Worm (Caenorhabditis elegans): ENCODE data around the gene plpr-1.

Gene plpr-1

DNA sequence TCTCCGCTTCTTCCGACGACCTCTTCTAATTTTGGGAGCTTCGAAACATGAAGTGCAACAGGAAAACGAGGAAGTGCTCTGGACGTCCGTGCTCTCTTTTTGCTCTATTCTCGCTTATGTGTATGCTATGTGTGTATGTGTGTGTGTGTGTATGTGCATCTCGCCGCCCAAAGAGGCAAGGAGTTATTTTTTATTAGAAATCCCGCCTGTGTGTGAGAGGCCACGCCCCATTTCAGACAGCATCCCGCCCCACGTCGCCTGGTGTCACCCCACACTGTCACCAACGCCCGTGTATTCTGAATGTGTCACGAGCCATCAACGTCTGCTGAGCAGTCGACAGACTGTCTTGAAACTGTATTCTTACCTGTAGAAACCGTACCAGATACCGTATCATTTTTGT, 33.4 kb downstream of the plpr-1 start, which contains the start of gene T05B9.2:
Gene T05B9.2, plus strand, starts transcription at position 301 of the 400 bp plus-strand sequence.
- TF ChIP-seq nhr-11 (tag; optimal IDR thresholded peaks at IDR 0.05) = no peak
- no peak for TF ChIP-seq fkh-10 (GFP tag; optimal IDR thresholded peaks at IDR 0.05)
- no peak for TF ChIP-seq unc-62 (GFP tag; optimal IDR thresholded peaks at IDR 0.05)
- TF ChIP-seq hmg-11 (tag; optimal IDR thresholded peaks at IDR 0.05) = no peak
- TF ChIP-seq nfya-1 (tag; optimal IDR thresholded peaks at IDR 0.05; ENCODE audit: insufficient read depth) = no peak
- TF ChIP-seq ama-1 (optimal IDR thresholded peaks at IDR 0.05) = no peak
- TF ChIP-seq ceh-82 (tag; optimal IDR thresholded peaks at IDR 0.05) = no peak
- TF ChIP-seq tbx-2 (tag; optimal IDR thresholded peaks at IDR 0.05) = no peak
- no peak for TF ChIP-seq pha-4 (tag; optimal IDR thresholded peaks at IDR 0.05)
- TF ChIP-seq nhr-77 (tag; optimal IDR thresholded peaks at IDR 0.05) = no peak
- no peak for TF ChIP-seq mdl-1 (tag; optimal IDR thresholded peaks at IDR 0.05)
- TF ChIP-seq elt-1 (tag; optimal IDR thresholded peaks at IDR 0.05) = no peak
- no peak for TF ChIP-seq lsy-12 (tag; optimal IDR thresholded peaks at IDR 0.05)
- no peak for TF ChIP-seq elt-3 (tag; optimal IDR thresholded peaks at IDR 0.05)
- no peak for TF ChIP-seq R02D3.7 (tag; optimal IDR thresholded peaks at IDR 0.05)
- no peak for TF ChIP-seq zag-1 (tag; optimal IDR thresholded peaks at IDR 0.05)
- TF ChIP-seq pqm-1 (tag; optimal IDR thresholded peaks at IDR 0.05) = no peak
- TF ChIP-seq ceh-9 (tag; optimal IDR thresholded peaks at IDR 0.05) = no peak
- TF ChIP-seq nhr-12 (tag; optimal IDR thresholded peaks at IDR 0.05) = no peak
- no peak for TF ChIP-seq nhr-76 (tag; optimal IDR thresholded peaks at IDR 0.05)

DNA sequence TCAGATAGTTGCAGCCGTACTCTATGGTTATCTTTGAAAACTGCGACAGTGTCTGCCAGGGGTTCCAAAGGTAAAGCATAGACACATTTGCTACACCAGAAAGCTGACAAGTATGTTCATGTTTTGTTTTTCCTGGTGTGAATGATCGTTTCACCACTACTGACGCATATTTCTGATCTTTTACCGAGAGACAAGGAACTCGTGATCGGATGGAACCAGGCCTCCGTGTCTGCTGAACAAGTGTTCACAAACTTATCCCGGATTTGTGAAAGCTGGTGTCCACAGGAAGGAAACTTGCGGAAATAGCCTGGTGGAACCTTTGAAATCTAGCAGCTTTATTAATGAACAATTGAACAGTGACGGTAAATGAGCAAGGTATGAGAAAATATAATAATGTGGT, 37.7 kb downstream of the plpr-1 start:
- no peak for TF ChIP-seq snpc-4 (tag; optimal IDR thresholded peaks at IDR 0.05)
- TF ChIP-seq elt-2 (tag; optimal IDR thresholded peaks at IDR 0.05) = no peak
- TF ChIP-seq ztf-11 (tag; optimal IDR thresholded peaks at IDR 0.05) = no peak
- TF ChIP-seq tbx-2 (tag; optimal IDR thresholded peaks at IDR 0.05) = no peak
- no peak for TF ChIP-seq R02D3.7 (tag; optimal IDR thresholded peaks at IDR 0.05)
- TF ChIP-seq fos-1 (tag; optimal IDR thresholded peaks at IDR 0.05) = no peak
- no peak for TF ChIP-seq pqm-1 (tag; optimal IDR thresholded peaks at IDR 0.05)
- TF ChIP-seq ceh-82 (tag; optimal IDR thresholded peaks at IDR 0.05) = no peak
- TF ChIP-seq lsy-12 (tag; optimal IDR thresholded peaks at IDR 0.05) = no peak
- no peak for TF ChIP-seq nhr-237 (tag; optimal IDR thresholded peaks at IDR 0.05)
- TF ChIP-seq mml-1 (tag; optimal IDR thresholded peaks at IDR 0.05) = no peak
- no peak for TF ChIP-seq elt-3 (tag; optimal IDR thresholded peaks at IDR 0.05)
- TF ChIP-seq elt-1 (tag; optimal IDR thresholded peaks at IDR 0.05) = no peak
- TF ChIP-seq eor-1 (tag; optimal IDR thresholded peaks at IDR 0.05) = no peak

DNA sequence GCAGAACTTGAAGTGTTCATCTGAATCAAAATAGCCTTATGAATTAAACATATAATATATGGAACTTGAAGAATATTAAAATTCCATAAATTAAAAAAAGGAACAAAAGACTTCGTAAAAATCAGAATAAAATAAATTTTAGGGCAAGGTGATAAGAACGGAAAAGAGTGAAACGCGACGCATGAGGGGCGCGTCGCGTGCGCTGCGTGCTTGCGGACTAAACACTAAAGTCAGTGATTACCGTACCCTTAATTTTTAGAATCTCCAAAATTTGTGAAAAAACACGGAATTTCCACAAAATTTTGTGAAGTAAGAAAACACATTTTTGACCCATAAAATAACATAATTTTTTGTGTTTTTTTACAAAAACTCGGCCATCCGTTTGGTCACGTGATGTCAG, 39.1 kb downstream of the plpr-1 start, which contains the start of gene T05B9.1:
Gene T05B9.1, minus strand, starts transcription at position 20 of the 400 bp plus-strand sequence.
- TF ChIP-seq mdl-1 (tag; optimal IDR thresholded peaks at IDR 0.05) (no peak), egl-27 (tag; optimal IDR thresholded peaks at IDR 0.05) (no peak), fos-1 (tag; optimal IDR thresholded peaks at IDR 0.05) (no peak), lsy-12 (tag; optimal IDR thresholded peaks at IDR 0.05) (no peak), ceh-9 (tag; optimal IDR thresholded peaks at IDR 0.05) (no peak), zag-1 (tag; optimal IDR thresholded peaks at IDR 0.05) (no peak), daf-12 (tag; optimal IDR thresholded peaks at IDR 0.05) (no peak), lin-15B (tag; optimal IDR thresholded peaks at IDR 0.05) (no peak), nhr-28 (tag; optimal IDR thresholded peaks at IDR 0.05) (no peak), unc-39 (tag; optimal IDR thresholded peaks at IDR 0.05) (no peak), pha-4 (tag; optimal IDR thresholded peaks at IDR 0.05) (no peak), mml-1 (tag; optimal IDR thresholded peaks at IDR 0.05) (no peak), nhr-25 (tag; optimal IDR thresholded peaks at IDR 0.05) (no peak), eor-1 (tag; optimal IDR thresholded peaks at IDR 0.05) (no peak), nhr-11 (tag; optimal IDR thresholded peaks at IDR 0.05) (no peak), ama-1 (optimal IDR thresholded peaks at IDR 0.05) (no peak)

DNA sequence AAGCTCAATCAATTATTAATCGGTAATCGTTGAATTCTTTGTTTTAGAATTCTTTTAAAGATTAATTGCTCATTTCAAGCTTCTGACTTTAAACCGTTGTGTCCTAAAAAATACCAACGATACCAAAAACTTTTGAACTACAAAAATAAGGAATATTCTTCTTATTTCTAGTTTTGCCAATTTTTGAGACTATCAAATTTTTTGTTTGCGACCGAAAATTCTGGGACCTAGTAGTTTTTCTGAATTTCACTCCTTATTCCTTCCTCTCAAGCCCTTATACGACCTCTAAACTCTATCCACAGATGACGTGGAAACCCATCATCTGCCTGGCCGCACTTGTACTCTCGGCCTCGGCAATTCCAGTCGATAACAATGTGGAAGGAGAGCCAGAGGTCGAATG, 46.7 kb downstream of the plpr-1 start, which contains the start of gene cut-1:
Gene cut-1, plus strand, starts transcription at position 301 of the 400 bp plus-strand sequence.
- TF ChIP-seq nfya-1 (tag; optimal IDR thresholded peaks at IDR 0.05; ENCODE audit: insufficient read depth) (no peak), pqm-1 (tag; optimal IDR thresholded peaks at IDR 0.05) (no peak), fkh-10 (GFP tag; optimal IDR thresholded peaks at IDR 0.05) (no peak), egl-5 (tag; optimal IDR thresholded peaks at IDR 0.05) (no peak), nhr-28 (tag; optimal IDR thresholded peaks at IDR 0.05) (no peak), elt-2 (tag; optimal IDR thresholded peaks at IDR 0.05) (no peak), nhr-67 (tag; optimal IDR thresholded peaks at IDR 0.05) (no peak), nhr-237 (tag; optimal IDR thresholded peaks at IDR 0.05) (no peak), ZK546.5 (tag; optimal IDR thresholded peaks at IDR 0.05) (no peak)
